Worm (Caenorhabditis elegans) whole organism, midembryonic: Measurements from ENCODE around the gene bli-6.

Experiments
- flt-1 ChIP-seq: fragments of 200-800 bp; sonication (Bioruptor generic); IDR thresholded peaks from 2 replicates; pipeline ENCODE4 v1.3.6; 2022; ENCODE audit warnings: missing genetic modification characterization, missing compliant biosample characterization
- ztf-23 ChIP-seq: fragments of 200-800 bp; sonication (Bioruptor generic); IDR thresholded peaks from 2 replicates; pipeline ENCODE4 v1.3.6; 2022; ENCODE audit warnings: missing genetic modification reagents, missing genetic modification characterization, missing compliant biosample characterization

DNA sequence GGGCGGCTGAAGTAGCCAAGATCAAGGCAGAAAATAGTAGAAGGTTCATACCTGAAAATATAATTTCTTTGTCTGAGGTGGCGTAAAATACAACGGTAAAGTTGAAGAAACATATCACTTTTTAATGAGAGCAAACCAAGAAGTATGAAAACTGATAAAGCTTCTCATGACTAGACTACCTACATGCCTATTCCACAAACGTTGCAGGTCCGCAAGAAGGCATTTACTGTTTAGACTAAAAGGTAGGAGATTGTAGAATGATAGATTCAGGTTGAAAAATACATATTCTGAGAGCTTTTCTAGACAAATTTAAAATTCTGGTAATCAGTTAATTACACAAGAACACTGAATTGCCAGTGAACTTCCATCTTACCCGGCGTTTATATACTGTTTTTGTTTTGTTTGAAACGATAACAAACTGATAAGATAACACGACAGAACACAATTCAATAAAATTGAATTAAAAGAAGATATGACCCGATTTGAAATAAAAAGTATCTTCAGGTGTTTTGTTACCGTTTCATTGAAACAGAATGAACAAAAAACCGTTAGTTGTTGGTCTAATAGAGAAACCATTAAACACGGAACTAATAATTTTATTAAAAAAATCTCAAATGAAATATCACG lies 49.3 kb downstream of the bli-6 start, which contains the start of gene acp-6:
- no peak for TF ChIP-seq flt-1
- no peak for TF ChIP-seq ztf-23 (GFP tag; lab: Robert Waterston, UW)
